Fruit fly (Drosophila melanogaster) whole organism, embryonic: ENCODE measurements around the gene Bx42.

Experiments
- Antp ChIP-seq: fragments of 200-800 bp; sonication (Bioruptor generic); optimal IDR thresholded peaks from 3 replicates; lab custom pipeline; 2016; ENCODE audit warnings: missing biosample characterization, missing genetic modification characterization
- Atf3 ChIP-seq: fragments of 200-800 bp; sonication (Bioruptor generic); optimal IDR thresholded peaks from 3 replicates; lab custom pipeline; 2016; ENCODE audit warnings: missing biosample characterization, missing genetic modification characterization
- CG10209 ChIP-seq: fragments of 200-800 bp; sonication (Bioruptor generic); optimal IDR thresholded peaks from 3 replicates; lab custom pipeline; 2017; ENCODE audit warnings: missing biosample characterization, mild to moderate bottlenecking, missing genetic modification characterization, missing genetic modification reagents
- CG10366 ChIP-seq: fragments of 200-800 bp; sonication (Bioruptor generic); IDR thresholded peaks from 2 replicates; pipeline ENCODE4 v1.3.6; 2022; ENCODE audit warnings: missing biosample characterization, missing genetic modification characterization
- CG11456 ChIP-seq: fragments of 200-800 bp; sonication (Bioruptor generic); IDR thresholded peaks from 3 replicates; pipeline ENCODE4 v1.3.6; 2022; ENCODE audit warnings: missing biosample characterization, missing genetic modification characterization
- CG12769 ChIP-seq: fragments of 200-800 bp; sonication (Bioruptor generic); optimal IDR thresholded peaks from 2 replicates; lab custom pipeline; 2019; ENCODE audit warnings: missing biosample characterization, mild to moderate bottlenecking, missing genetic modification characterization, moderate library complexity
- CG15011 ChIP-seq: fragments of 200-800 bp; sonication (Bioruptor generic); optimal IDR thresholded peaks from 3 replicates; lab custom pipeline; 2018; ENCODE audit warnings: missing biosample characterization, mild to moderate bottlenecking, missing genetic modification characterization
- CG15269 ChIP-seq: fragments of 200-800 bp; sonication (Bioruptor generic); optimal IDR thresholded peaks from 2 replicates; lab custom pipeline; 2018; ENCODE audit warnings: missing biosample characterization, mild to moderate bottlenecking, missing genetic modification characterization, moderate library complexity
- CG16779 ChIP-seq: fragments of 200-800 bp; sonication (Bioruptor generic); IDR thresholded peaks from 2 replicates; pipeline ENCODE4 v1.3.6; 2022; ENCODE audit warnings: missing biosample characterization, missing genetic modification characterization
- CG16813 ChIP-seq: fragments of 200-800 bp; sonication (Bioruptor generic); IDR thresholded peaks from 3 replicates; pipeline ENCODE4 v1.3.6; 2022; ENCODE audit warnings: missing biosample characterization, missing genetic modification characterization; ENCODE audit not compliant: partially characterized antibody
- CG17385 ChIP-seq: fragments of 200-800 bp; sonication (Bioruptor generic); optimal IDR thresholded peaks from 3 replicates; lab custom pipeline; 2018; ENCODE audit warnings: missing biosample characterization, mild to moderate bottlenecking, missing genetic modification characterization
- CG31388 ChIP-seq: fragments of 200-800 bp; sonication (Bioruptor generic); optimal IDR thresholded peaks from 2 replicates; lab custom pipeline; 2016; ENCODE audit warnings: missing biosample characterization, missing genetic modification characterization
- CG42726 ChIP-seq: fragments of 200-800 bp; sonication (Bioruptor generic); IDR thresholded peaks from 2 replicates; pipeline ENCODE4 v1.3.6; 2022; ENCODE audit warnings: missing biosample characterization, missing genetic modification characterization; ENCODE audit not compliant: partially characterized antibody
- CG7556 ChIP-seq: fragments of 200-800 bp; sonication (Bioruptor generic); optimal IDR thresholded peaks from 2 replicates; lab custom pipeline; 2017; ENCODE audit warnings: missing biosample characterization, mild to moderate bottlenecking, missing genetic modification characterization
- CG7987 ChIP-seq: fragments of 200-800 bp; sonication (Bioruptor generic); optimal IDR thresholded peaks from 2 replicates; lab custom pipeline; 2018; ENCODE audit warnings: missing biosample characterization, mild to moderate bottlenecking, missing genetic modification characterization, moderate library complexity
- CG9437 ChIP-seq: fragments of 200-800 bp; sonication (Bioruptor generic); optimal IDR thresholded peaks from 2 replicates; lab custom pipeline; 2018; ENCODE audit warnings: missing biosample characterization, mild to moderate bottlenecking, missing genetic modification characterization
- CG9932 ChIP-seq: fragments of 200-800 bp; sonication (Bioruptor generic); IDR thresholded peaks from 2 replicates; pipeline ENCODE4 v1.3.6; 2022; ENCODE audit warnings: missing biosample characterization, missing genetic modification characterization
- CHES-1-like ChIP-seq: fragments of 200-800 bp; sonication (Bioruptor generic); optimal IDR thresholded peaks from 2 replicates; lab custom pipeline; 2016; ENCODE audit warnings: missing biosample characterization, missing genetic modification characterization
- Camta ChIP-seq: fragments of 200-800 bp; sonication (Bioruptor generic); optimal IDR thresholded peaks from 2 replicates; lab custom pipeline; 2016; ENCODE audit warnings: missing biosample characterization, missing genetic modification characterization
- D ChIP-seq, 2 experiments: fragments of 200-800 bp in 1 of 2; fragments of >200 bp in 1 of 2; sonication (Bioruptor generic) in 1 of 2; optimal IDR thresholded peaks; 2 replicates in 1 of 2; 3 replicates in 1 of 2; lab custom pipeline; 2017; ENCODE audit warnings: mild to moderate bottlenecking in 1 of 2, missing biosample characterization in 1 of 2, missing genetic modification characterization in 1 of 2, missing genetic modification reagents in 1 of 2
- Drgx ChIP-seq: fragments of 200-800 bp; sonication (Bioruptor generic); IDR thresholded peaks from 2 replicates; pipeline ENCODE4 v1.3.6; 2022; ENCODE audit warnings: missing biosample characterization, missing genetic modification characterization
- E2f1 ChIP-seq: fragments of 200-800 bp; sonication (Bioruptor generic); IDR thresholded peaks from 2 replicates; pipeline ENCODE4 v1.3.6; 2022; ENCODE audit warnings: missing biosample characterization, missing genetic modification characterization
- Hmx ChIP-seq: fragments of 200-800 bp; sonication (Bioruptor generic); optimal IDR thresholded peaks from 2 replicates; lab custom pipeline; 2016; ENCODE audit warnings: missing biosample characterization, missing genetic modification characterization
- Hsf ChIP-seq: fragments of 200-800 bp; sonication (Bioruptor generic); optimal IDR thresholded peaks from 3 replicates; lab custom pipeline; 2016; ENCODE audit warnings: missing biosample characterization, missing genetic modification characterization
- Jarid2 ChIP-seq: fragments of 200-800 bp; sonication (Bioruptor generic); optimal IDR thresholded peaks from 3 replicates; lab custom pipeline; 2017; ENCODE audit warnings: mild to moderate bottlenecking, missing biosample characterization, missing genetic modification reagents, missing genetic modification characterization
- Med ChIP-seq: fragments of 200-800 bp; sonication (Bioruptor generic); peaks from one replicate; lab custom pipeline; 2016; ENCODE audit warnings: missing biosample characterization, missing genetic modification characterization, mild to moderate bottlenecking, inconsistent platforms, moderate library complexity
- Sry-β ChIP-seq: fragments of 200-800 bp; sonication (Bioruptor generic); optimal IDR thresholded peaks from 2 replicates; lab custom pipeline; 2018; ENCODE audit warnings: missing biosample characterization, mild to moderate bottlenecking, missing genetic modification characterization, moderate library complexity
- al ChIP-seq: fragments of 200-800 bp; sonication (Bioruptor generic); IDR thresholded peaks from 2 replicates; pipeline ENCODE4 v1.3.6; 2022; ENCODE audit warnings: missing biosample characterization, missing genetic modification characterization
- bigmax ChIP-seq: fragments of 200-800 bp; sonication (Bioruptor generic); optimal IDR thresholded peaks from 2 replicates; lab custom pipeline; 2018; ENCODE audit warnings: missing biosample characterization, mild to moderate bottlenecking, missing genetic modification characterization
- cad ChIP-seq: fragments of >200 bp; optimal IDR thresholded peaks from 2 replicates; lab custom pipeline; 2017; ENCODE audit warnings: missing biosample characterization, missing genetic modification characterization
- cato ChIP-seq: fragments of 200-800 bp; sonication (Bioruptor generic); optimal IDR thresholded peaks from 2 replicates; lab custom pipeline; 2016; ENCODE audit warnings: missing biosample characterization, missing genetic modification characterization, borderline replicate concordance
- chif ChIP-seq, 2 experiments: fragments of 200-800 bp; sonication (Bioruptor generic); optimal IDR thresholded peaks; 3 replicates each; lab custom pipeline; 2016; ENCODE audit warnings: missing biosample characterization in 2 of 2, missing genetic modification characterization in 2 of 2
- chinmo ChIP-seq: fragments of 200-800 bp; sonication (Bioruptor generic); IDR thresholded peaks from 4 replicates; pipeline ENCODE4 v1.3.6; 2022; ENCODE audit warnings: missing biosample characterization, missing genetic modification characterization; ENCODE audit not compliant: partially characterized antibody
- dysf ChIP-seq: fragments of 200-800 bp; sonication (Bioruptor generic); IDR thresholded peaks from 3 replicates; pipeline ENCODE4 v1.3.6; 2022; ENCODE audit warnings: missing biosample characterization, missing genetic modification characterization
- en ChIP-seq: fragments of 200-800 bp; sonication (Bioruptor generic); optimal IDR thresholded peaks from 2 replicates; lab custom pipeline; 2016; ENCODE audit warnings: missing biosample characterization, missing genetic modification characterization
- ftz-f1 ChIP-seq: fragments of 200-800 bp; sonication (Bioruptor generic); optimal IDR thresholded peaks from 2 replicates; lab custom pipeline; 2016; ENCODE audit warnings: missing biosample characterization, missing genetic modification characterization
- fu2 ChIP-seq: fragments of 200-800 bp; sonication (Bioruptor generic); optimal IDR thresholded peaks from 2 replicates; lab custom pipeline; 2016; ENCODE audit warnings: missing biosample characterization, missing genetic modification characterization
- gcm2 ChIP-seq: fragments of 200-800 bp; sonication (Bioruptor generic); optimal IDR thresholded peaks from 2 replicates; lab custom pipeline; 2016; ENCODE audit warnings: missing biosample characterization, missing genetic modification characterization
- lov ChIP-seq, 2 experiments: fragments of 200-800 bp in 1 of 2; fragments of >200 bp in 1 of 2; sonication (Bioruptor generic) in 1 of 2; IDR thresholded peaks in 1 of 2; optimal IDR thresholded peaks in 1 of 2; 2 replicates in 1 of 2; 3 replicates in 1 of 2; pipeline versions ENCODE4 v1.3.6 to Lab custom; 2017 to 2022; ENCODE audit warnings: missing biosample characterization in 1 of 2, missing genetic modification characterization in 1 of 2
- nau ChIP-seq: fragments of 200-800 bp; sonication (Bioruptor generic); optimal IDR thresholded peaks from 3 replicates; lab custom pipeline; 2017; ENCODE audit warnings: missing biosample characterization, mild to moderate bottlenecking, missing genetic modification characterization, missing genetic modification reagents
- prd ChIP-seq, 3 experiments: fragments of >200 bp in 2 of 3; fragments of 200-800 bp in 1 of 3; sonication (Bioruptor generic) in 1 of 3; optimal IDR thresholded peaks in 2 of 3; IDR thresholded peaks in 1 of 3; 2 replicates in 2 of 3; 3 replicates in 1 of 3; pipeline versions ENCODE4 v1.3.6 to Lab custom; 2017 to 2022; ENCODE audit warnings: missing biosample characterization in 1 of 3, missing genetic modification characterization in 1 of 3
- sob ChIP-seq: fragments of 200-800 bp; sonication (Bioruptor generic); IDR thresholded peaks from 2 replicates; pipeline ENCODE4 v1.3.6; 2022; ENCODE audit warnings: missing biosample characterization, missing genetic modification characterization
- sqz ChIP-seq: fragments of 200-800 bp; sonication (Bioruptor generic); optimal IDR thresholded peaks from 3 replicates; lab custom pipeline; 2018; ENCODE audit warnings: missing biosample characterization, mild to moderate bottlenecking, missing genetic modification characterization
- stc ChIP-seq: fragments of 200-800 bp; sonication (Bioruptor generic); IDR thresholded peaks from 2 replicates; pipeline ENCODE4 v1.3.6; 2022; ENCODE audit warnings: missing biosample characterization, missing genetic modification characterization
- vvl ChIP-seq: fragments of 200-800 bp; sonication (Bioruptor generic); IDR thresholded peaks from 2 replicates; pipeline ENCODE4 v1.3.6; 2022; ENCODE audit warnings: missing biosample characterization, missing genetic modification characterization
- yki ChIP-seq: fragments of >200 bp; optimal IDR thresholded peaks from 3 replicates; lab custom pipeline; 2018

Gene Bx42

DNA sequence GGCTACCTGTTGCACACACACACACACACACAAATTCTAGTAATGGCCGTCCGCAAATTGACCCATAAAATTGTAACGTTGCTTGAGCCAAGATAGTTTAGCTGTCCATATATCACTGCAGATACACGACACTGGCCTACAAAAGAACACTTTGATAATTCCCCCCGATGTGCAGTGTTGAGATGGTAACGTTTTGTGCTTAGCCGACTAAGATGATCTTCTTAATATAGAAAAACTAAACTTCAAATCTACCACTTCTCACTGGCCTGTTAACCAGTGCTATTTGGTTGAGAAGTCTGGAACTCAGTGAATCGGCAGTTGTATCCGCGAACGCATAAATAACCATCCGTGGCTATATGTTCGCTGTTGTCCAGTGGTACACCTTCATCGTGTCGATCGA is 37.6 kb downstream of the Bx42 start (continued):
- TF ChIP-seq CG7556 (GFP tag; lab: Kevin White, UChicago) (no peak), CG10366 (GFP tag; lab: Robert Waterston, UW) (peak; percentile 17; the same call in 1 of the 2 replicates), sob (GFP tag; lab: Robert Waterston, UW) (peak; percentile 56), stc (no peak), E2f1 (GFP tag; lab: Robert Waterston, UW) (peak; percentile 34; the same call in 1 of the 2 replicates), Hmx (no peak), al (0 out of 2 replicates have a peak, but pooled peaks have one; percentile 6), CG12769 (tag; lab: Kevin White, UChicago) (peak; percentile 31), dysf (GFP tag; lab: Robert Waterston, UW) (peak; percentile 43; the same call in 2 of the 3 replicates), yki (lab: Kevin White, UChicago) (no peak), CG11456 (0 out of 3 replicates have a peak, but pooled peaks have one; percentile 39), CG16779 (GFP tag; lab: Robert Waterston, UW) (0 out of 2 replicates have a peak, but pooled peaks have one; percentile 4), fu2 (GFP tag; lab: Kevin White, UChicago) (no peak), prd (optimal IDR thresholded peaks at IDR 0.05; lab: Kevin White, UChicago) (no peak), prd (GFP tag; IDR thresholded peaks at IDR 0.05; lab: Robert Waterston, UW) (peak; percentile 14; the same call in 1 of the 3 replicates), CG10209 (GFP tag; lab: Kevin White, UChicago) (no peak)

- TF ChIP-seq bigmax (GFP tag; lab: Kevin White, UChicago) (no peak), Drgx (GFP tag; lab: Robert Waterston, UW) (peak; percentile 47; the same call in 1 of the 2 replicates), sqz (GFP tag; lab: Kevin White, UChicago) (peak; percentile 58), gcm2 (no peak), Med (GFP tag; lab: Kevin White, UChicago) (peak; percentile 25), CG15011 (GFP tag; lab: Kevin White, UChicago) (no peak), cad (GFP tag; lab: Kevin White, UChicago) (no peak), D (optimal IDR thresholded peaks at IDR 0.05; lab: Kevin White, UChicago) (no peak), D (GFP tag; optimal IDR thresholded peaks at IDR 0.05; lab: Kevin White, UChicago) (no peak), lov (optimal IDR thresholded peaks at IDR 0.05; lab: Kevin White, UChicago) (no peak), lov (GFP tag; IDR thresholded peaks at IDR 0.05; lab: Robert Waterston, UW) (no peak), CG15269 (tag; lab: Kevin White, UChicago) (peak; percentile 9), CHES-1-like (GFP tag; lab: Kevin White, UChicago) (no peak), Antp (GFP tag; lab: Kevin White, UChicago) (no peak), Jarid2 (GFP tag; lab: Kevin White, UChicago) (peak; percentile 82), CG9932 (GFP tag; lab: Robert Waterston, UW) (0 out of 2 replicates have a peak, but pooled peaks have one; percentile 21), en (GFP tag; lab: Kevin White, UChicago) (no peak), chif (GFP tag; optimal IDR thresholded peaks at IDR 0.05; lab: Kevin White, UChicago) (no peak), Atf3 (GFP tag; lab: Kevin White, UChicago) (no peak), CG31388 (GFP tag; lab: Kevin White, UChicago) (no peak), chinmo (GFP tag; lab: Robert Waterston, UW) (peak; percentile 76; the same call in 3 of the 4 replicates), Sry-β (GFP tag; lab: Kevin White, UChicago) (peak; percentile 78), CG9437 (GFP tag; lab: Kevin White, UChicago) (no peak), CG7987 (GFP tag; lab: Kevin White, UChicago) (no peak), Camta (GFP tag; lab: Kevin White, UChicago) (no peak), CG42726 (GFP tag; lab: Robert Waterston, UW) (0 out of 2 replicates have a peak, but pooled peaks have one; percentile 17), ftz-f1 (GFP tag; lab: Kevin White, UChicago) (no peak), al (no peak), CG16813 (GFP tag; lab: Robert Waterston, UW) (peak; percentile 32; the same call in 1 of the 3 replicates), cato (GFP tag; lab: Kevin White, UChicago) (no peak), CG17385 (GFP tag; lab: Kevin White, UChicago) (no peak), Hsf (no peak), CG10366 (GFP tag; lab: Robert Waterston, UW) (no peak), vvl (peak; percentile 21; the same call in 1 of the 2 replicates), nau (no peak)
These were observed 38.5 kb downstream of the Bx42 start, which contains the start of gene CG15365 for dm6 chrX:9067754-9068477. TSS of gene CG15365 (minus strand) at chrX:9067983.
